Worm (Caenorhabditis elegans) whole organism, L3 larva: ENCODE results near the gene Y105C5A.8.
"Not testable (repeated sequence)": the region's sequence is repeated elsewhere in the genome, so short reads cannot be mapped to it uniquely, and the experiment has no call there.

Source experiments
- ama-1 ChIP-seq: fragments of 150-350 bp; optimal IDR thresholded peaks from 2 replicates; lab custom pipeline; 2018
- elt-1 ChIP-seq: fragments of 150-350 bp; optimal IDR thresholded peaks from 2 replicates; lab custom pipeline; 2014; ENCODE audit warnings: missing biosample characterization, missing genetic modification characterization
- nhr-11 ChIP-seq: fragments of 150-350 bp; optimal IDR thresholded peaks from 2 replicates; lab custom pipeline; 2014; ENCODE audit warnings: missing biosample characterization, missing genetic modification characterization

DNA sequence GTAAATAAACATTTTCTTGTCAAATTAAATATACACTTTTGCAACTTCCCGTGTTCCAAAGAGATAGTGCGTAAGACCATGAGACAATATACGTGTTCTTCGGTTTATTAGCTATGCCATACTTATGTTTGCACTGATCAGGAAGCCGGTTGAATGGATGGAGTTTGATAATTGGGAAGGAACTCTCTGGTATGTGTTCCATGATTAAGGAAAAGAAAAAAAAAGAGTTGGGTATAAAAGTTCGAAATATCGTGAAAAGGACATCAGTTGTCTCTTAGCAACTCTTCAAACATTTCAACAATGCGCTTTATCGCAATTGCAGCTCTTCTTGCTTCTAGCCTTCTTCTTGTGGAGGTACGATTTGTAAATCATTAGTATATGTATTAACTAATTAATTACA lies 38.1 kb downstream of the Y105C5A.8 start, which contains the start of gene pqn-76:
- TF ChIP-seq nhr-11 (tag; lab: Kevin White, UChicago); ama-1; elt-1: not testable (repeated sequence)
